Worm (Caenorhabditis elegans) whole organism, L4 larva: ENCODE data around the gene dyla-1.

Experiments used
- F10B5.3 ChIP-seq: sonication (generic microtip); optimal IDR thresholded peaks from 2 replicates; lab custom pipeline; 2016; ENCODE audit warnings: mild to moderate bottlenecking, missing genetic modification characterization, missing compliant biosample characterization
- F26F4.8 ChIP-seq: fragments of 200-800 bp; sonication (Bioruptor generic); conservative IDR thresholded peaks from 2 replicates; pipeline ENCODE4 v1.3.6; 2022; ENCODE audit warnings: missing genetic modification characterization, missing compliant biosample characterization
- F44E2.7 ChIP-seq: fragments of 200-800 bp; sonication (Bioruptor generic); IDR thresholded peaks from 2 replicates; pipeline ENCODE4 v2.1.2; 2022; ENCODE audit warnings: missing genetic modification characterization, missing compliant biosample characterization
- F49E8.2 ChIP-seq: sonication (generic microtip); optimal IDR thresholded peaks from 2 replicates; lab custom pipeline; 2016; ENCODE audit warnings: missing compliant biosample characterization, mild to moderate bottlenecking, missing genetic modification characterization, borderline replicate concordance
- T26A8.4 ChIP-seq: fragments of 200-800 bp; sonication (Bioruptor generic); IDR thresholded peaks from 2 replicates; pipeline ENCODE4 v1.3.6; 2022; ENCODE audit warnings: missing genetic modification characterization, missing compliant biosample characterization
- Y5F2A.4 ChIP-seq: fragments of 200-800 bp; sonication (Bioruptor generic); optimal IDR thresholded peaks from 2 replicates; lab custom pipeline; 2018; ENCODE audit warnings: mild to moderate bottlenecking, missing genetic modification characterization, missing compliant biosample characterization
- ZK337.2 ChIP-seq: fragments of 200-800 bp; sonication (Bioruptor generic); IDR thresholded peaks from 2 replicates; pipeline ENCODE4 v1.3.6; 2022; ENCODE audit warnings: missing genetic modification reagents, missing genetic modification characterization, missing compliant biosample characterization
- aly-2 ChIP-seq: sonication (generic microtip); optimal IDR thresholded peaks from 2 replicates; lab custom pipeline; 2018; ENCODE audit warnings: missing biosample characterization, missing genetic modification characterization
- ama-1 ChIP-seq: fragments of 150-350 bp; optimal IDR thresholded peaks from 2 replicates; lab custom pipeline; 2014; ENCODE audit warnings: inconsistent platforms, mixed read lengths
- attf-4 ChIP-seq: sonication (generic microtip); optimal IDR thresholded peaks from 3 replicates; lab custom pipeline; 2017; ENCODE audit warnings: missing biosample characterization, missing genetic modification characterization
- ceh-28 ChIP-seq: fragments of 150-350 bp; optimal IDR thresholded peaks from 2 replicates; lab custom pipeline; 2014; ENCODE audit warnings: missing biosample characterization, missing genetic modification reagents, missing genetic modification characterization
- ceh-32 ChIP-seq: sonication (generic microtip); optimal IDR thresholded peaks from 2 replicates; lab custom pipeline; 2016; ENCODE audit warnings: mild to moderate bottlenecking, missing genetic modification characterization, missing compliant biosample characterization; ENCODE audit not compliant: poor library complexity
- ceh-62 ChIP-seq: sonication (generic microtip); optimal IDR thresholded peaks from 2 replicates; lab custom pipeline; 2017; ENCODE audit warnings: missing biosample characterization, missing genetic modification characterization
- ceh-82 ChIP-seq: sonication (generic microtip); optimal IDR thresholded peaks from 2 replicates; lab custom pipeline; 2017; ENCODE audit warnings: missing biosample characterization, missing genetic modification characterization
- cey-2 ChIP-seq: sonication (generic microtip); optimal IDR thresholded peaks from 3 replicates; lab custom pipeline; 2017; ENCODE audit warnings: missing genetic modification characterization, mild to moderate bottlenecking, missing compliant biosample characterization, antibody characterized with exemption, borderline replicate concordance; ENCODE audit not compliant: insufficient read depth
- ctbp-1 ChIP-seq: fragments of 200-800 bp; sonication (Bioruptor generic); IDR thresholded peaks from 2 replicates; pipeline ENCODE4 v1.3.6; 2022; ENCODE audit warnings: missing genetic modification reagents, missing genetic modification characterization, missing compliant biosample characterization
- daf-8 ChIP-seq: fragments of 200-800 bp; sonication (Bioruptor generic); IDR thresholded peaks from 2 replicates; pipeline ENCODE4 v1.3.6; 2022; ENCODE audit warnings: missing genetic modification characterization, missing compliant biosample characterization
- dmd-8 ChIP-seq: fragments of 200-800 bp; sonication (Bioruptor generic); IDR thresholded peaks from 2 replicates; pipeline ENCODE4 v1.3.6; 2022; ENCODE audit warnings: missing genetic modification characterization, missing compliant biosample characterization
- duxl-1 ChIP-seq: sonication (generic microtip); optimal IDR thresholded peaks from 2 replicates; lab custom pipeline; 2016; ENCODE audit warnings: mild to moderate bottlenecking, missing genetic modification characterization, moderate library complexity, missing compliant biosample characterization; ENCODE audit not compliant: poor library complexity
- egl-43 ChIP-seq: fragments of 200-800 bp; sonication (Bioruptor generic); IDR thresholded peaks from 2 replicates; pipeline ENCODE4 v1.3.6; 2022; ENCODE audit warnings: missing genetic modification reagents, missing genetic modification characterization, missing compliant biosample characterization
- hif-1 ChIP-seq, 2 experiments: sonication (generic microtip); optimal IDR thresholded peaks; 2 replicates each; lab custom pipeline; 2016 to 2017; ENCODE audit warnings: missing compliant biosample characterization in 2 of 2, missing genetic modification characterization in 2 of 2, missing genetic modification reagents in 2 of 2, missing genotype in 2 of 2, mild to moderate bottlenecking in 1 of 2
- hlh-11 ChIP-seq: fragments of 200-800 bp; sonication (Bioruptor generic); optimal IDR thresholded peaks from 2 replicates; lab custom pipeline; 2018; ENCODE audit warnings: mild to moderate bottlenecking, missing genetic modification characterization, missing compliant biosample characterization
- hlh-30 ChIP-seq: sonication (generic microtip); optimal IDR thresholded peaks from 2 replicates; lab custom pipeline; 2017; ENCODE audit warnings: antibody characterized with exemption, mild to moderate bottlenecking, missing genetic modification characterization, missing compliant biosample characterization; ENCODE audit not compliant: insufficient read depth
- jun-1 ChIP-seq: fragments of 150-350 bp; optimal IDR thresholded peaks from 2 replicates; lab custom pipeline; 2014; ENCODE audit warnings: missing biosample characterization, missing genetic modification reagents, missing genetic modification characterization
- lin-1 ChIP-seq: fragments of 200-800 bp; sonication (Bioruptor generic); IDR thresholded peaks from 2 replicates; pipeline ENCODE4 v1.3.6; 2022; ENCODE audit warnings: missing genetic modification reagents, missing genetic modification characterization, missing compliant biosample characterization
- lin-29 ChIP-seq: fragments of 200-800 bp; sonication (Bioruptor generic); IDR thresholded peaks from 2 replicates; pipeline ENCODE4 v1.3.6; 2022; ENCODE audit warnings: missing genetic modification reagents, missing genetic modification characterization, missing compliant biosample characterization
- lir-3 ChIP-seq: sonication (generic microtip); optimal IDR thresholded peaks from 2 replicates; lab custom pipeline; 2016; ENCODE audit warnings: mild to moderate bottlenecking, missing genetic modification characterization, missing compliant biosample characterization
- lsy-2 ChIP-seq, 2 experiments: fragments of 150-350 bp in 1 of 2; sonication (generic microtip) in 1 of 2; optimal IDR thresholded peaks; 2 replicates each; lab custom pipeline; 2014 to 2017; ENCODE audit warnings: missing biosample characterization in 2 of 2, missing genetic modification characterization in 2 of 2
- mdl-1 ChIP-seq, 2 experiments: fragments of 150-350 bp in 1 of 2; sonication (generic microtip) in 1 of 2; optimal IDR thresholded peaks; 2 replicates each; lab custom pipeline; 2014 to 2017; ENCODE audit warnings: missing biosample characterization in 2 of 2, missing genetic modification characterization in 2 of 2
- mdt-29 ChIP-seq: fragments of 200-800 bp; sonication (Bioruptor generic); IDR thresholded peaks from 2 replicates; pipeline ENCODE4 v1.3.6; 2022; ENCODE audit warnings: missing genetic modification reagents, missing genetic modification characterization, missing compliant biosample characterization
- mep-1 ChIP-seq: fragments of 150-350 bp; sonication (generic microtip); optimal IDR thresholded peaks from 3 replicates; lab custom pipeline; 2014; ENCODE audit warnings: missing biosample characterization, missing genetic modification characterization
- mes-2 ChIP-seq: sonication (generic microtip); optimal IDR thresholded peaks from 2 replicates; lab custom pipeline; 2016; ENCODE audit warnings: missing genotype, mild to moderate bottlenecking, missing genetic modification characterization, missing compliant biosample characterization; ENCODE audit not compliant: poor library complexity, severe bottlenecking
- mxl-2 ChIP-seq: fragments of 200-800 bp; sonication (Bioruptor generic); conservative IDR thresholded peaks from 2 replicates; pipeline ENCODE4 v1.3.6; 2022; ENCODE audit warnings: missing genetic modification reagents, missing genetic modification characterization, missing compliant biosample characterization
- nhr-10 ChIP-seq: fragments of 150-350 bp; optimal IDR thresholded peaks from 2 replicates; lab custom pipeline; 2014; ENCODE audit warnings: missing biosample characterization, missing genetic modification characterization
- nhr-11 ChIP-seq: fragments of 150-350 bp; optimal IDR thresholded peaks from 2 replicates; lab custom pipeline; 2014; ENCODE audit warnings: missing biosample characterization, missing genetic modification characterization
- nhr-237 ChIP-seq: sonication (generic microtip); optimal IDR thresholded peaks from 2 replicates; lab custom pipeline; 2017; ENCODE audit warnings: missing biosample characterization, missing genetic modification characterization
- nhr-28 ChIP-seq: fragments of 150-350 bp; optimal IDR thresholded peaks from 2 replicates; lab custom pipeline; 2014; ENCODE audit warnings: missing biosample characterization, missing genetic modification characterization
- nhr-42 ChIP-seq: fragments of 200-800 bp; sonication (Bioruptor generic); IDR thresholded peaks from 2 replicates; pipeline ENCODE4 v1.3.6; 2022; ENCODE audit warnings: missing genetic modification characterization, missing compliant biosample characterization
- nhr-6 ChIP-seq: fragments of 150-350 bp; optimal IDR thresholded peaks from 2 replicates; lab custom pipeline; 2014; ENCODE audit warnings: missing biosample characterization, missing genetic modification characterization
- nhr-77 ChIP-seq: fragments of 150-350 bp; optimal IDR thresholded peaks from 2 replicates; lab custom pipeline; 2014; ENCODE audit warnings: missing biosample characterization, missing genetic modification characterization
- pqm-1 ChIP-seq: sonication (generic microtip); optimal IDR thresholded peaks from 2 replicates; lab custom pipeline; 2017; ENCODE audit warnings: missing biosample characterization, missing genetic modification characterization
- rbr-2 ChIP-seq: sonication (generic microtip); optimal IDR thresholded peaks from 2 replicates; lab custom pipeline; 2016; ENCODE audit warnings: missing genotype, missing genetic modification characterization, missing compliant biosample characterization
- sdz-12 ChIP-seq: fragments of 200-800 bp; sonication (Bioruptor generic); optimal IDR thresholded peaks from 2 replicates; lab custom pipeline; 2018; ENCODE audit warnings: mild to moderate bottlenecking, missing genetic modification characterization, missing compliant biosample characterization
- skn-1 ChIP-seq: fragments of 150-350 bp; optimal IDR thresholded peaks from 2 replicates; lab custom pipeline; 2014; ENCODE audit warnings: missing biosample characterization, missing genetic modification characterization
- snpc-4 ChIP-seq: fragments of 150-350 bp; optimal IDR thresholded peaks from 2 replicates; lab custom pipeline; 2014; ENCODE audit warnings: missing biosample characterization, missing genetic modification characterization
- spr-3 ChIP-seq: fragments of 200-800 bp; sonication (Bioruptor generic); optimal IDR thresholded peaks from 2 replicates; lab custom pipeline; 2018; ENCODE audit warnings: mild to moderate bottlenecking, missing genetic modification characterization, missing compliant biosample characterization
- tag-97 ChIP-seq: fragments of 200-800 bp; sonication (Bioruptor generic); IDR thresholded peaks from 2 replicates; pipeline ENCODE4 v1.3.6; 2022; ENCODE audit warnings: missing genetic modification characterization, missing compliant biosample characterization
- tra-1 ChIP-seq: fragments of 200-800 bp; sonication (Bioruptor generic); IDR thresholded peaks from 2 replicates; pipeline ENCODE4 v1.3.6; 2022; ENCODE audit warnings: missing genetic modification reagents, missing genetic modification characterization, missing compliant biosample characterization
- unc-62 ChIP-seq, 3 experiments: fragments of 150-350 bp in 1 of 3; sonication (generic microtip); optimal IDR thresholded peaks in 2 of 3; peaks in 1 of 3; 1 replicate in 1 of 3; 2 replicates in 2 of 3; lab custom pipeline; 2014 to 2017; ENCODE audit warnings: missing biosample characterization in 3 of 3, missing genetic modification characterization in 3 of 3, missing genetic modification reagents in 3 of 3, missing genotype in 1 of 3
- zip-11 ChIP-seq: fragments of 200-800 bp; sonication (Bioruptor generic); IDR thresholded peaks from 2 replicates; pipeline ENCODE4 v1.3.6; 2022; ENCODE audit warnings: missing genetic modification characterization, missing compliant biosample characterization
- zip-2 ChIP-seq: fragments of 150-350 bp; optimal IDR thresholded peaks from 2 replicates; lab custom pipeline; 2014; ENCODE audit warnings: missing biosample characterization, missing genetic modification characterization
- ztf-11 ChIP-seq: fragments of 150-350 bp; optimal IDR thresholded peaks from 2 replicates; lab custom pipeline; 2014; ENCODE audit warnings: missing biosample characterization, missing genetic modification characterization
- ztf-7 ChIP-seq: fragments of 150-350 bp; optimal IDR thresholded peaks from 2 replicates; lab custom pipeline; 2014; ENCODE audit warnings: missing biosample characterization, missing genetic modification characterization

Gene dyla-1

ce11 chrX:16798621-16799020 lies 42.2 kb upstream of the dyla-1 start (continued):
- TF ChIP-seq mes-2 (tag; lab: Kevin White, UChicago) (no peak), nhr-237 (tag; lab: Kevin White, UChicago) (no peak), mep-1 (tag; lab: Kevin White, UChicago) (no peak), T26A8.4 (no peak), aly-2 (tag; lab: Kevin White, UChicago) (no peak), jun-1 (tag; lab: Kevin White, UChicago) (no peak), ZK337.2 (GFP tag; lab: Robert Waterston, UW) (no peak), mdt-29 (GFP tag; lab: Robert Waterston, UW) (no peak), lin-29 (GFP tag; lab: Robert Waterston, UW) (no peak), unc-62 (GFP tag; optimal IDR thresholded peaks at IDR 0.05 in 1 of 2; lab: Kevin White, UChicago) (peak in 1 of 2 experiments; percentile 96), unc-62 (tag; optimal IDR thresholded peaks at IDR 0.05; lab: Kevin White, UChicago) (no peak), nhr-42 (no peak), lir-3 (tag; lab: Kevin White, UChicago) (no peak), nhr-11 (tag; lab: Kevin White, UChicago) (no peak), ceh-28 (tag; lab: Kevin White, UChicago) (no peak), F10B5.3 (tag; lab: Kevin White, UChicago) (no peak), egl-43 (GFP tag; lab: Robert Waterston, UW) (no peak), daf-8 (GFP tag; lab: Robert Waterston, UW) (no peak), duxl-1 (tag; lab: Kevin White, UChicago) (no peak), mdl-1 (tag; optimal IDR thresholded peaks at IDR 0.05; lab: Kevin White, UChicago) (no peak), ceh-32 (tag; lab: Kevin White, UChicago) (no peak), ztf-7 (tag; lab: Kevin White, UChicago) (no peak), hlh-11 (tag; lab: Kevin White, UChicago) (peak; percentile 78), nhr-28 (tag; lab: Kevin White, UChicago) (peak; percentile 51), cey-2 (tag; lab: Kevin White, UChicago) (no peak), spr-3 (no peak), ztf-11 (tag; lab: Kevin White, UChicago) (no peak), dmd-8 (no peak), ctbp-1 (GFP tag; lab: Robert Waterston, UW) (no peak), F44E2.7 (GFP tag; lab: Robert Waterston, UW) (no peak), F26F4.8 (GFP tag; lab: Robert Waterston, UW) (no peak), ceh-62 (no peak), zip-11 (GFP tag; lab: Robert Waterston, UW) (no peak), nhr-77 (tag; lab: Kevin White, UChicago) (no peak), Y5F2A.4 (no peak), snpc-4 (no peak), skn-1 (tag; lab: Kevin White, UChicago) (no peak), F49E8.2 (tag; lab: Kevin White, UChicago) (no peak), ama-1 (lab: Kevin White, UChicago) (no peak), mxl-2 (no peak), hif-1 (tag; optimal IDR thresholded peaks at IDR 0.05; lab: Kevin White, UChicago) (no peak), attf-4 (tag; lab: Kevin White, UChicago) (no peak), nhr-6 (tag; lab: Kevin White, UChicago) (no peak), ceh-82 (tag; lab: Kevin White, UChicago) (no peak), zip-2 (tag; lab: Kevin White, UChicago) (no peak), tra-1 (GFP tag; lab: Robert Waterston, UW) (peak; percentile 41; the same call in 1 of the 2 replicates), sdz-12 (GFP tag; lab: Kevin White, UChicago) (no peak), pqm-1 (tag; lab: Kevin White, UChicago) (no peak), hlh-30 (tag; lab: Kevin White, UChicago) (peak; percentile 72), rbr-2 (tag; lab: Kevin White, UChicago) (no peak), nhr-10 (no peak), lsy-2 (tag; optimal IDR thresholded peaks at IDR 0.05; lab: Kevin White, UChicago) (no peak), tag-97 (GFP tag; lab: Robert Waterston, UW) (no peak), lin-1 (GFP tag; lab: Robert Waterston, UW) (no peak)
